Worm (Caenorhabditis elegans): ENCODE measurements around the gene srx-86.

ce11 chrV:11539502-11539901 lies 23.2 kb upstream of the srx-86 start:
- TF ChIP-seq hnd-1 (tag; optimal IDR thresholded peaks at IDR 0.05) (no peak), scrt-1 (GFP tag; IDR thresholded peaks at IDR 0.05) (no peak), ama-1 (optimal IDR thresholded peaks at IDR 0.05) (no peak), tbx-37 (GFP tag; conservative IDR thresholded peaks at IDR 0.05) (no peak), ceh-36 (tag; optimal IDR thresholded peaks at IDR 0.05) (no peak), sea-1 (GFP tag; conservative IDR thresholded peaks at IDR 0.05) (no peak), ets-7 (tag; optimal IDR thresholded peaks at IDR 0.05) (no peak), hmbx-1 (tag; optimal IDR thresholded peaks at IDR 0.05) (no peak), ceh-13 (GFP tag; optimal IDR thresholded peaks at IDR 0.05) (no peak)
